Fruit fly (Drosophila melanogaster): ENCODE results near the gene PGRP-SB1.

The PGRP-SB1 gene

DNA sequence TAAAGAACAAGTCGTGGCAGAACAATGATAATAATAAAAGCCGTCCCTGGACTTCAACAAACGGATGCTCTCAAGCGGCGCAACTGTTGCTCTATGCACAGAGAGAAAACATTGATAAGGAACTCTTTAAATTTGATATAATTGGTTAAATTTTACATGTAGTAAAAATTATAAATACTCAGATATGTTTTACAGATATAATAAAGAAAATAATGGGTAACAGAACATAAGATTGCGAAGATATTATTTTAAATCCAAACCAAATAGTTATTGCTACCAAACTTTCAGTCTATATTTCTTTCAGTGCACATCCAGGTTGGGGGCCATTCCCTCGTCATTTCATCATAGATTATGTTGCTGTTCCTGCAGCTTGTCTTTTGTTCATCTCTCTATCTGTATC lies 21.9 kb upstream of the PGRP-SB1 start:
- no peak for TF ChIP-seq CG13204 (GFP tag; optimal IDR thresholded peaks at IDR 0.05)
- peak; percentile 79 for TF ChIP-seq CG17806 (tag; optimal IDR thresholded peaks at IDR 0.05)
- peak; percentile 43 for TF ChIP-seq CG34367 (tag; optimal IDR thresholded peaks at IDR 0.05)
- peak; percentile 84 for TF ChIP-seq CG8301 (tag; optimal IDR thresholded peaks at IDR 0.05)
- peak; percentile 89 for TF ChIP-seq CG14655 (GFP tag; optimal IDR thresholded peaks at IDR 0.05)
- TF ChIP-seq Ets98B (GFP tag; IDR thresholded peaks at IDR 0.05) = peak; percentile 50; the same call in 1 of the 2 replicates
- TF ChIP-seq CG9948 (tag; optimal IDR thresholded peaks at IDR 0.05) = peak; percentile 83
- peak; percentile 78 for TF ChIP-seq CG4496 (GFP tag; IDR thresholded peaks at IDR 0.05)
- no peak for TF ChIP-seq CG32121 (GFP tag; IDR thresholded peaks at IDR 0.05)
- no peak for TF ChIP-seq rn (GFP tag; IDR thresholded peaks at IDR 0.05)
- no peak for TF ChIP-seq CG12605 (GFP tag; IDR thresholded peaks at IDR 0.05)
- TF ChIP-seq CG10348 (GFP tag; IDR thresholded peaks at IDR 0.05) = no peak
- peak; percentile 67 for TF ChIP-seq CG15710 (tag; optimal IDR thresholded peaks at IDR 0.05)
- TF ChIP-seq Snoo (tag; optimal IDR thresholded peaks at IDR 0.05) = no peak
- TF ChIP-seq D1 (tag; optimal IDR thresholded peaks at IDR 0.05) = peak; percentile 32
- peak; percentile 14 for TF ChIP-seq gl (tag; optimal IDR thresholded peaks at IDR 0.05)
- no peak for TF ChIP-seq EcR (GFP tag; optimal IDR thresholded peaks at IDR 0.05)
- peak; percentile 52 for TF ChIP-seq Pif1B (GFP tag; optimal IDR thresholded peaks at IDR 0.05)
- TF ChIP-seq Pif1A (GFP tag; optimal IDR thresholded peaks at IDR 0.05) = peak; percentile 7
- TF ChIP-seq CG8159 (tag; optimal IDR thresholded peaks at IDR 0.05) = peak; percentile 75
- no peak for TF ChIP-seq fd96Ca (GFP tag; IDR thresholded peaks at IDR 0.05)

DNA sequence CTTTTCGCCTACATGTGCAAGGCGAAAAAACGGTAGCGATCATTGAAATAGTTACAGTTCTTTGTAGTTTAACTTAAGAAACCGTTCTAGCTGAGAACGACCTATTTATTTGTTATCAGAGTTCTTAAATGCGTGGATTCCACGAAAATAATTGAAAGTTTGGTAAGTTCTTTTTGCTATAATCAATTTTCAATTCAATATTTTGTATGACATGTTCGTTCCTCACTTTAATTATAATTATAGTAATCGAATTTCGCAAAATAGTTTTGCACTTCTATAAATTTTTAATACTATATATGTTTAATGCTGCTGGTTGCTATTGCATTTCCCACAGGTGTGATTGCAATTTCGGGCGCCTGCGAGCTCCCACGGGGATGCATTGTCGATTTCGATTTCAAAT lies 20.6 kb upstream of the PGRP-SB1 start:
- TF ChIP-seq Pif1B (GFP tag; optimal IDR thresholded peaks at IDR 0.05) (peak; percentile 12), CG15710 (tag; optimal IDR thresholded peaks at IDR 0.05) (peak; percentile 55), CG14655 (GFP tag; optimal IDR thresholded peaks at IDR 0.05) (peak; percentile 69), EcR (GFP tag; optimal IDR thresholded peaks at IDR 0.05) (no peak), CG12605 (GFP tag; IDR thresholded peaks at IDR 0.05) (no peak), Ets98B (GFP tag; IDR thresholded peaks at IDR 0.05) (no peak), CG32121 (GFP tag; IDR thresholded peaks at IDR 0.05) (0 out of 2 replicates have a peak, but pooled peaks have one; percentile 44), CG9948 (tag; optimal IDR thresholded peaks at IDR 0.05) (peak; percentile 56), CG4496 (GFP tag; IDR thresholded peaks at IDR 0.05) (0 out of 3 replicates have a peak, but pooled peaks have one; percentile 31), CG34367 (tag; optimal IDR thresholded peaks at IDR 0.05) (peak; percentile 36), CG8301 (tag; optimal IDR thresholded peaks at IDR 0.05) (peak; percentile 67), rn (GFP tag; IDR thresholded peaks at IDR 0.05) (no peak), CG8159 (tag; optimal IDR thresholded peaks at IDR 0.05) (peak; percentile 66), D1 (tag; optimal IDR thresholded peaks at IDR 0.05) (no peak), CG10348 (GFP tag; IDR thresholded peaks at IDR 0.05) (no peak), CG17806 (tag; optimal IDR thresholded peaks at IDR 0.05) (peak; percentile 57), Snoo (tag; optimal IDR thresholded peaks at IDR 0.05) (peak; percentile 42), Pif1A (GFP tag; optimal IDR thresholded peaks at IDR 0.05) (peak; percentile 29), CG13204 (GFP tag; optimal IDR thresholded peaks at IDR 0.05) (no peak), fd96Ca (GFP tag; IDR thresholded peaks at IDR 0.05) (no peak), gl (tag; optimal IDR thresholded peaks at IDR 0.05) (no peak)

DNA sequence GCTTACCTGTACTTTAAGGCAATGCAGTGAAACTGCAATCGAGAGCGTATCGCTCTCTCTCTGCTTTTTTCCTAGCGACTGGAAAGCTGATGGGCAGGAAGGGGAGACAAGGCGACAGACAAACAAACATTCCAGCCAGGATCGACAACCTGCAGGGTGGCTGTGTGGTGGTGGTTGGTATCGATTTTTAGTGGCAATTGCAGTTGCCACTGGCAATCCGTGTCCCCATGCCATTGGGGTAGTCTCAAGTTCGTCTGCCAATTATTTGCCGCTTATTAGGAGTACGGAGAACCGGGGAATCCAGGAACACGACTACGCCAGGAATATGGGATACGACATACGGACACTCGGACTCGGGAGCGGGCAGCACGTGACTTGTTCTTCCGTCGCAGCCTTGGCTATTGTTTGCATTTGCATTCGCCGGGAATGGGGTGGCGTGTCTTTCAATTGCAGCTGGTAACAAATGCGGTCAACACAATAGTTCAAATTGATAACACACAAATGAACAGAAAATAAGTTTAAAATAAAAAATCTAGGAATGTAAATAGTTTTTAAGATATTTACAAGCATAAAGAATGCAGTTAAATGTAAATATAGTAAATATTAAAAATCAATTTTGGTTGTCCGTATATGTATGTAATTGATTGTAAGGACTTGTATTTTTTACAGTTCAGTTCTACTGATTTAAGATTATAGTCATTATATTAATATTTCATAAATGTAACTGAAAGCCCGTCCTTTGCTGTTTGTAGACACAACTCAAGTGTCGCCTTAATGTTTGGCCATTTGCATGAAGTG lies 19.0 kb upstream of the PGRP-SB1 start:
- TF ChIP-seq CG17806 (tag; optimal IDR thresholded peaks at IDR 0.05) (no peak), CG12605 (GFP tag; IDR thresholded peaks at IDR 0.05) (no peak), CG8301 (tag; optimal IDR thresholded peaks at IDR 0.05) (peak; percentile 54), CG8159 (tag; optimal IDR thresholded peaks at IDR 0.05) (peak; percentile 37), CG15710 (tag; optimal IDR thresholded peaks at IDR 0.05) (peak; percentile 20), CG13204 (GFP tag; optimal IDR thresholded peaks at IDR 0.05) (no peak), Pif1A (GFP tag; optimal IDR thresholded peaks at IDR 0.05) (no peak), rn (GFP tag; IDR thresholded peaks at IDR 0.05) (no peak), CG14655 (GFP tag; optimal IDR thresholded peaks at IDR 0.05) (peak; percentile 31), Snoo (tag; optimal IDR thresholded peaks at IDR 0.05) (no peak), EcR (GFP tag; optimal IDR thresholded peaks at IDR 0.05) (no peak), Ets98B (GFP tag; IDR thresholded peaks at IDR 0.05) (no peak), fd96Ca (GFP tag; IDR thresholded peaks at IDR 0.05) (no peak), Pif1B (GFP tag; optimal IDR thresholded peaks at IDR 0.05) (no peak), CG10348 (GFP tag; IDR thresholded peaks at IDR 0.05) (no peak), CG34367 (tag; optimal IDR thresholded peaks at IDR 0.05) (no peak), CG4496 (GFP tag; IDR thresholded peaks at IDR 0.05) (no peak; the same call in 2 of the 3 replicates), D1 (tag; optimal IDR thresholded peaks at IDR 0.05) (no peak), CG9948 (tag; optimal IDR thresholded peaks at IDR 0.05) (peak; percentile 67), gl (tag; optimal IDR thresholded peaks at IDR 0.05) (no peak), CG32121 (GFP tag; IDR thresholded peaks at IDR 0.05) (no peak)

DNA sequence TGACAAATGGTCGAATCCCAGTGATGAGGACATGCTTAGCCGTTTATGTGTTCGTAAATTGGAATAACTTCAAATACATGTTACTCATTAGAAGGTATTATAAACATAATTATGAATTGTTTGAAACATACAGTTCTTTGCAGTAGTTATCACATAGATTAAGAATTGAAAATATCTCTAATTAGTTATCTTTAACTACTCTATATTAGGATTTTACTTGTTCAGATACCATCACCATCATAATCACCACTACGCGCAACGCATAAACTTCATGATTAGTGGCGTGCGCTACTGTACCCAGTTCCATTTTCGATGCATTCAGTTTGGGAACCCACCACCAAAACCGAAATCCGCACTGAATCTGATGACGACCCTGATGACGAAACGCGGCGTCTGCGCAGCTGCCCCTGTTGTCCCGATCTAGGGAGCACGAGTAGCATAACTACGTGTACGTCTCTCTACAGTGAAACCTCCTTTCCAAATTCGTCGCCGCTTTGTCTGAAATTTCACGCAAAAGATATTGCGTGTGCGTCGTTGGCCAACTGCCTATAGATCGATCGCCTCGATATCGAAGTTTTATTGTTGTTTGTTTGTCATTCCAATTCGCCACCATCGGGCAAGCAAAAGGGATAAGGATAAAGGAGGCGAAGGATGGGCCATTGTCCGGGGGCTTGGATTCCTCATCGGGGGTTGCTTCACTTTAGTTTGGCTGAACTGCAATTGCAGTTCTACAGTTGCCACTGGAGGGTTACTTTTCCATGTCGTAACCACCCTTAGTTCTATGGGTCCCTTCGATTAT lies 16.3 kb upstream of the PGRP-SB1 start:
- TF ChIP-seq CG12605 (GFP tag; IDR thresholded peaks at IDR 0.05) = no peak
- no peak for TF ChIP-seq gl (tag; optimal IDR thresholded peaks at IDR 0.05)

DNA sequence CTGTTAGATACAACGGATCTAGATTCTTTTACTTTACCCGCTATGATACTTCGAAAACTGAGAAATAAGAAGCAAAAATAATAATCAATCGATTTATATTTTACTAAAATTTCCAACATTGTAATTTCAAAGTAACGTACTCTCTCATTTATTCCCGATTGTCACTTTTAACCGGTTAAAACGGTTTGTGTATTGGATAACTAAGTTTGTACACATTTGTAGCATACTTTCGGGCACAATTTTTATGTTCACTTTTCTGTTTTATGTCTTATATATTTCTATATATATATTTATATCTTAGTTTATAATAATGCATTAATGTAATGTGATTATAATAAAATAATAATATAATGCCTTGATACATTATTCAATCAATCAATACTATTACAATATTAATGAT lies 13.9 kb upstream of the PGRP-SB1 start:
- TF ChIP-seq CG32121 (GFP tag; IDR thresholded peaks at IDR 0.05) (no peak), D1 (tag; optimal IDR thresholded peaks at IDR 0.05) (peak; percentile 67)
